Worm (Caenorhabditis elegans): Measurements from ENCODE around the gene srbc-62.

ce11 chrV:17212743-17213142 lies 5.0 kb upstream of the srbc-62 start, which contains the start of gene srh-113:
- TF ChIP-seq F13C5.2 (tag; optimal IDR thresholded peaks at IDR 0.05) (no peak), ama-1 (optimal IDR thresholded peaks at IDR 0.05) (no peak), hnd-1 (tag; optimal IDR thresholded peaks at IDR 0.05) (no peak)
